Worm (Caenorhabditis elegans) whole organism, L4/young adult: Measurements from ENCODE around the gene srg-39.

ENCODE experiments used
- W03F9.2 ChIP-seq: fragments of 150-350 bp; optimal IDR thresholded peaks from 2 replicates; lab custom pipeline; 2014; ENCODE audit warnings: missing biosample characterization, missing genetic modification characterization
- dao-5 ChIP-seq: sonication (generic microtip); optimal IDR thresholded peaks from 2 replicates; lab custom pipeline; 2016; ENCODE audit warnings: missing genotype, missing genetic modification characterization, moderate library complexity, missing compliant biosample characterization
- him-1 ChIP-seq: sonication (generic microtip); optimal IDR thresholded peaks from 2 replicates; lab custom pipeline; 2016; ENCODE audit warnings: missing genotype, missing genetic modification reagents, missing genetic modification characterization, missing compliant biosample characterization

DNA sequence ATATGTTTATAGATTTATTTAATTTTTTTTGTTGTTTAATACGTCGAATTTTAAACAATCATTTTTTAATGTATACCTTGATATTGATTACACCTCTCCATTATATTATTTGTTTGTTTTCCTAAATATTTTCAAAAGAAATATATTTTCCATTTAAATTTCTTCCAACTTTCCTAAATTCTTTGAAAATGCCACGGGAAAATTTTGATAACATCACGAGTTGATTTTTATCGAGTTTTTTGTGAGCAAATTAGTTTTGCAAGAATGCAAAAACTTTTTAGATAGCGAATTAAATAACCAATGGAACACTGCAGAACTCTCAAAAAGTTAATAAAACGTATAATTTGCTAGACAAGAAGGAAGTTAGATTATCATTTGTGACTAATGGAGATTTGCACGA lies 5.7 kb upstream of the srg-39 start, which contains the start of gene srg-42:
- no peak for TF ChIP-seq him-1
- TF ChIP-seq W03F9.2 (tag; lab: Kevin White, UChicago) = no peak
- TF ChIP-seq dao-5 (tag; lab: Kevin White, UChicago) = no peak
